Worm (Caenorhabditis elegans) whole organism, L3 larva: ENCODE data around the gene T05G5.1.

ENCODE experiments used
- ceh-82 ChIP-seq: fragments of 150-350 bp; optimal IDR thresholded peaks from 2 replicates; lab custom pipeline; 2014; ENCODE audit warnings: missing biosample characterization, missing genetic modification characterization
- nfya-1 ChIP-seq: sonication (generic microtip); optimal IDR thresholded peaks from 2 replicates; lab custom pipeline; 2017; ENCODE audit warnings: missing genetic modification characterization, mild to moderate bottlenecking, missing compliant biosample characterization, antibody characterized with exemption, moderate library complexity; ENCODE audit not compliant: insufficient read depth
- nhr-25 ChIP-seq: sonication (generic microtip); optimal IDR thresholded peaks from 2 replicates; lab custom pipeline; 2017; ENCODE audit warnings: missing biosample characterization, missing genetic modification characterization
- ztf-11 ChIP-seq: fragments of 150-350 bp; optimal IDR thresholded peaks from 2 replicates; lab custom pipeline; 2014; ENCODE audit warnings: missing biosample characterization, missing genetic modification characterization

- no peak for TF ChIP-seq nhr-25
- TF ChIP-seq ztf-11 (tag; lab: Kevin White, UChicago) = no peak
- no peak for TF ChIP-seq ceh-82
- TF ChIP-seq nfya-1 (tag; lab: Kevin White, UChicago) = no peak
These were observed 53.1 kb downstream of the T05G5.1 start, which contains the start of gene best-5 for ce11 chrIII:9690044-9690443.
